Fruit fly (Drosophila melanogaster) whole organism: ENCODE measurements around the gene Slc25A46b.

Source experiments
- CG8478 ChIP-seq: fragments of >200 bp; optimal IDR thresholded peaks from 2 replicates; lab custom pipeline; 2018; ENCODE audit warnings: inconsistent platforms
- Dll ChIP-seq: fragments of >200 bp; optimal IDR thresholded peaks from 2 replicates; lab custom pipeline; 2017
- EcR ChIP-seq, 2 experiments: fragments of >200 bp; optimal IDR thresholded peaks; 2 replicates each; lab custom pipeline; 2017; ENCODE audit warnings: missing biosample characterization in 2 of 2, missing genetic modification characterization in 2 of 2, missing genetic modification reagents in 2 of 2
- pan ChIP-seq: fragments of >200 bp; optimal IDR thresholded peaks from 2 replicates; lab custom pipeline; 2017
- psq ChIP-seq: fragments of >200 bp; optimal IDR thresholded peaks from 2 replicates; lab custom pipeline; 2017
- usp ChIP-seq: fragments of >200 bp; optimal IDR thresholded peaks from 2 replicates; lab custom pipeline; 2017; ENCODE audit warnings: missing biosample characterization, missing genetic modification characterization, mixed read lengths

Slc25A46b gene

DNA sequence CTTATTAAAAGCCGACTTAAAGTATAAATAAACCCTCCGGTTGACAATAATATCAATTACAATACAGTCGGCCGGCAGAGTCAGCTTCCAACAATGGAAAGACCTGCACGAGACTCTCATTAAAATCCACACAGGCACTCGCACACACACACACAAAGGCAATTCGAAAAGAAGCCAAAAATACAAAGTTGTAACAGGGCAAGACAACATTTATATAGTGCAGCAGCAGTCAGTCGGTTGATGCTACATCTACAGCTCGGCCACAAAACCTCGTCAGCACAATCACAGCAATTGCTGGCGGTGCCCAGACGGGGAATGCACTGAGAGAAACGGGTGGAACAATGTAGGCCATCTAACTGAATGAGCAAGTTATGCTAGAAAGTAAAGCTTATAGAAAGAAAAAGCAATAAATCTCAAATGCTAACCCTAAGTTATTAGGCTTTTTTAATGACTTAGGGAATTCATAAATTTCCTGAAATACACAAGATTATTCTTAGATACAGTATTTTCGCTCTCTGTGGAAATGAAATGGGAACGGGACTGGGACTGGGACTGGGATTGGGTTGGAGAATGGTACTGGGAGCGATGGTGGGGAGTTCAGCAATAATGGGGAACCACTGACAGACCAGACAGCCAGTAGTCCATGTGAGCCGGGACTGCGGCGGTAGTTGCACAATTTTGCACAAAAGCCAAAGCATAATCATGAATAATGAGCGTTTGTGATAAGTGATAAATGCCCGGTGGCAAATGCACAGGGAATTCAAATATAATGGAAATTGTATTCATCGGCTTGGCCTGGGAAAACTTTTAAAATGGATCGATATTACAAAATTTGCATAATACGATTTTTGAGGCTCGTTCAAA, 25.2 kb downstream of the Slc25A46b start:
- TF ChIP-seq usp (no peak), EcR (GFP tag; optimal IDR thresholded peaks at IDR 0.05; lab: Kevin White, UChicago) (no peak), psq (lab: Kevin White, UChicago) (no peak), CG8478 (lab: Kevin White, UChicago) (no peak), pan (lab: Kevin White, UChicago) (no peak), Dll (lab: Kevin White, UChicago) (no peak)

DNA sequence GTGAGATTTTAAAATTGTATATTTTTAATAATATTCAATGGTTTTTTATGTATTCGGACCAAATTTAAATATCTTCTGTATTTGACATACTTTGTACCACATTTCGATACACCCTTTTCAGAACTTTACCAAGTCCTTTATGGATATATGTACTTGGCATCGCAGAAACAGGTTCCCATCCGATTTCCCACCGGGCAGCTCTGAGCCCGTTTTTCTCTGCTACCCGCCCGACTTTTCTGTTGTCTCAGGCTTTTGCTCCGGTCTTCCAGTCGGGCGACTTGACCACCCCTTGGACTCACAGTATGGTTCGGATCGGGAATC, 25.8 kb downstream of the Slc25A46b start:
- TF ChIP-seq usp (no peak), Dll (lab: Kevin White, UChicago) (no peak), CG8478 (lab: Kevin White, UChicago) (no peak), psq (lab: Kevin White, UChicago) (no peak), EcR (GFP tag; optimal IDR thresholded peaks at IDR 0.05; lab: Kevin White, UChicago) (no peak), pan (lab: Kevin White, UChicago) (no peak)

DNA sequence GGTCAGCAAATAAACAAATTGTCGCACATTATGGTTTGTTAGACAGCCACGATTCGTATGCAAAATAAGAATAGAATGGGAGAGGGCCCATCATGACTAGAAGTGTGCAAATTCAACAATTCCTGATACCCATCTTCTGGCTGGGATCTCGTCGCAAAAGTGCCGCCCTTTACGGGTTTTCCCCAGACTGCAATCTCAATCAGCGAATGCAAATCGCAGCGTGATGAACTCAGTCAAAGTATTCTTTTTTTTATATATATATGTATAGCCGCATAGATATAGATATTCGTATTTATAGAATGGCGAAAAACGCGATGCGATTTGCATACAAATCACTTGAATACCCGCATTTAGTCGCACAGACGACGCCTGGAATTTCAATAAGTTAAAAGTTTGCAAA, 26.6 kb downstream of the Slc25A46b start:
- no peak for TF ChIP-seq Dll (lab: Kevin White, UChicago)
- TF ChIP-seq psq (lab: Kevin White, UChicago) = no peak
- TF ChIP-seq pan (lab: Kevin White, UChicago) = no peak
- no peak for TF ChIP-seq usp
- TF ChIP-seq CG8478 (lab: Kevin White, UChicago) = no peak

DNA sequence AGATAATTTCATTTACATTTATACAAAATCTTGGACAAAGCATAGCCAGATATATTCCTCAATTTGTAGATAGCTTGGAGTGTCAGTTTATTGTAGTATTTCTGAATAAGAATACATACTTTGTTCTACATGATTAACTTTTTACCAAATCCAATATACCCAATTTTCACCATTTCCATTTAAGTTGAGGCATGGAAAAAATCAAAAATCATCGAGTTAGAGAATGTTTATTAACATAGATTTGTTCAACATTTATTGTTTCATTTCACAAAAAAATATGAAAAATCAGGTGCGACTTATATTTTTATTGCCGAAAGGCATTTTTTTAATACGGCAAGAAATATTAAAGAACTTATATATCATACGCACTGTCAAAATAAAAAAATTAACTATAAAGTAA, 29.3 kb downstream of the Slc25A46b start, which contains the start of gene Grl36b:
Gene Grl36b (minus strand): TSS at position 101 of the 400 bp plus-strand sequence.
- TF ChIP-seq Dll (lab: Kevin White, UChicago) (no peak), pan (lab: Kevin White, UChicago) (no peak), CG8478 (lab: Kevin White, UChicago) (no peak), EcR (GFP tag; optimal IDR thresholded peaks at IDR 0.05; lab: Kevin White, UChicago) (no peak), psq (lab: Kevin White, UChicago) (no peak), usp (no peak)

DNA sequence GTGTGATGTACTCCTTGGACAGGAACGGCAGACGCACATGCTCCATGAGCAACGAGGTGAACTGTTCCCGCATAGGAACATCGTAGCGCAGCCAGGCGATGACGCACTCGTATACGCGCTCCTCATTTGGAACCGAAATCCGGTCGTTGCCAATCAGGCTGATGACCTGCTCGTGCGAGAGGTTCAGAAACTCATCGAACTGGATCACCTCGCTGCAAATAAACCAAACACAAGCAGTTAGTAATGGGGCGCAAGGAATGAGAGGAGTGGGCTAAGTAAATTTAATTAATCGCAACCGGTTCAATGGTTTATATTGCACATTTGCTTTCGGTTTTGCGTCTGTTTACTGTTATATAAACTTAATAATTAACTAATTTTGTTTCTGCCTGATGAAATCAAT, 38.2 kb downstream of the Slc25A46b start:
- TF ChIP-seq usp (no peak), CG8478 (lab: Kevin White, UChicago) (no peak), pan (lab: Kevin White, UChicago) (no peak), Dll (lab: Kevin White, UChicago) (no peak), psq (lab: Kevin White, UChicago) (no peak), EcR (GFP tag; optimal IDR thresholded peaks at IDR 0.05; lab: Kevin White, UChicago) (no peak)

DNA sequence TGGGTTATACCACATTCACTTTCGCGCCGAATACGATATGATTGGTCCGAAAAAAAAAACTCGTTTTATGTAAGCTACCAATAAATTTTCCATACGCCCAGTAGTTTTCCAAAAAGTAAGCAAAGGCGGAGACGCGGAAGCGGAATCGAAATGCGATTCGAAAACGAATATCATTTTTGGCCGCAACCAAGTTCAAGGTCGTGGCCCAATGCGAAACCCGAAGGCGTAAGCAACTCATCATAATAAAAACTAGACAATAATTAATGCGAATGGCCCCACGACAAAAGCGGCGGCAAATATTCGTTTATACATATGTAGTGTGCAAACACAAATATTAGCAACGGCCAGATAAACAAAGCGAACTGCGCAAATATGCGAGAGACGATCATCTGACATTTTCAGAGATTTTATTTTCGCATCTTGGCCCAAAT, 40.1 kb downstream of the Slc25A46b start:
- TF ChIP-seq pan (lab: Kevin White, UChicago) (no peak), EcR (GFP tag; optimal IDR thresholded peaks at IDR 0.05; lab: Kevin White, UChicago) (no peak), Dll (lab: Kevin White, UChicago) (no peak), CG8478 (lab: Kevin White, UChicago) (no peak), usp (no peak), psq (lab: Kevin White, UChicago) (no peak)

DNA sequence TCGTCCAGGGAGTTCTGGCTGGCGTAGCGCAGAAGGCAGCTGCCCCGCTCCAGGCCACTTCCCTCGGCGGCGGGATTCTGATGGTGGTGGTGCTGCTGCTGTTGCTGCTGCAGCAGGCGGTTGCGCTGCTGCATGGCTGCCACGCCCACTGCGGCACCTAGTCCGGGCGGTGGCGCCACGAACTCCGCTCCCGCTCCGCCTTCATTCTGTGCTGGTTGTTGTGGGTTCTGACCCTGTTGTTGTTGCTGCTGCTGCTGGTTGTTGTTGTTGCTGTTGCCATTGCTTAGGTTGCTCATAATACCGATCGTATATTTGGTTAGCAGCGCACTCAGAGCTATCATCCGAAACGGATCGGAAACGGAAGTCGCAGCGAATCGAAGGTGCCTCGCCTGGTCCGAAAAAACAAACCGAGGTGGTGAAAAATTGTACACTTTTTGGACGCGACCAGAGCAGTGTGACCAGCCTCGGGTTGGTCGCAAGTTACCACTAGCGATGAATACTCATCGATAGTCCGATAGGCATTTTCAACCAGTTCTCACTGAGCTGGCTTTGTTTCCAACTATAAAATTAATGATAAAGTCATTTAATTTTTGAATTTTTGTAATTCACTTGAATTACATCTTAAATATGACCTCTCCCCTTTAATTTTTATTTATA, 41.4 kb downstream of the Slc25A46b start, which contains the start of gene kel:
Gene kel (minus strand): TSS at position 493 of the 657 bp plus-strand sequence.
- TF ChIP-seq usp = no peak
- TF ChIP-seq Dll (lab: Kevin White, UChicago) = no peak
- TF ChIP-seq CG8478 (lab: Kevin White, UChicago) = no peak
- no peak for TF ChIP-seq pan (lab: Kevin White, UChicago)
- no peak for TF ChIP-seq psq (lab: Kevin White, UChicago)
- no peak for TF ChIP-seq EcR (GFP tag; optimal IDR thresholded peaks at IDR 0.05; lab: Kevin White, UChicago)

DNA sequence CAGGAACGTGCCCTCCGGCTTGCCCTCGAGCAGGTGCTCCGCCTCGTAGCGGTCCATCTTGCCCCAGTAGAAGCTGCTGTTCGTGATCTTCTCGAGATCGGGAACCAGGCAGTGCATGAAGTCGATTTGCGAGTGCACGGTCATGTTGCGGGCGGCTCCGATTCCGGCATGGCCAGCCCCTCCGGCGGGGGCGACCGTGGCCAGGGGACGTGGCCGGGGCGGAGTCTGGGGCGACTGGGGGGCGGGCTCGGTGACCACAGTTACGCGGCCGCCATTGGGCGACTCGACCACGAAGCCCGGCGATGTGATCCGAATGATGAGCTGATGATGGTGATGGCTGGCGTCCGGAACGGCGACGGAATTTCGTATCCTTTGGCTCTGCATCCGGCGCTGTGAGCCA, 44.2 kb downstream of the Slc25A46b start:
- TF ChIP-seq Dll (lab: Kevin White, UChicago) (no peak), usp (no peak), CG8478 (lab: Kevin White, UChicago) (no peak), psq (lab: Kevin White, UChicago) (no peak), EcR (GFP tag; optimal IDR thresholded peaks at IDR 0.05; lab: Kevin White, UChicago) (no peak), pan (lab: Kevin White, UChicago) (no peak)

DNA sequence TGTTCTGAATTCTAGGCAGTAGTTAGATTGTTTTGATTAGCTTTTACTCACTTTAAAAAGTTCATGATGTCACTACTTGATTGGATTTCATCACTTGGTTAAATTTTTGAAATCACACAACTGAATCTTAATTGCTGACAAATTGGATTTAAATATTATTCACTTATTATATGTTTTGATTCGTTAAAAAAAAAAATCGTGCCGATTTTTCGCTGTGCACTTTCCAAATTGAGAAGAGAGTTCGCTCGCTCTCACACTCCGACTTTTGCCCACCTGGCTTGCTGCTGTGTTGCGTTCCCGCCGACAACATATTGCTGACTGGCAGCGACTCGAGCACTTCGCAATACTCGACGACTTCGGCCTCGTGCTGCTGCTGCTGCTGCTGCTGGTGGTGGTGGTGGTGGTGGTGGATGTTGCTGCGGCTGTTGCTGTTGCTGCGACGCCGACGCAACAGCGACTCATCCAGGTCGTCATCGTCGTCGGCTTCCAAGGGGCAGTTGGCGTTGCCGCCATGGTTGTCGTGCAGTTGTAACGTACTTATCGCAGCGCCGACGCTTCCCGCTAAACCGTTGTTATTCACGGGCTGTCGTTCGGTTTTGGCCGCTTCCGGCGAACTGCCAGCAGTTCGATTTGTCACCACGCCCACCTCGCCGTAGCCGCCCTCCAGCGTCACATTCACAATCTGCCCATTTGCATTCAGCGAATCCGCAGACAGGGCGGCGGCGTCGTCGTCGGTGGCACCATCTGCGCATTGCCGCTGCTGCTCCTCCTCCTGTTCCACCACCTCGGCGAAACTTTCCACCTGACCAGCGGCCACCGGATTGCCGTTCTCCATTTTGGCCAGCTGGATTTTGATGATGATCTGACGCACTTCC, 45.3 kb downstream of the Slc25A46b start:
- TF ChIP-seq Dll (lab: Kevin White, UChicago) (no peak), EcR (GFP tag; optimal IDR thresholded peaks at IDR 0.05; lab: Kevin White, UChicago) (no peak), usp (no peak), CG8478 (lab: Kevin White, UChicago) (no peak), psq (lab: Kevin White, UChicago) (no peak), pan (lab: Kevin White, UChicago) (no peak)

DNA sequence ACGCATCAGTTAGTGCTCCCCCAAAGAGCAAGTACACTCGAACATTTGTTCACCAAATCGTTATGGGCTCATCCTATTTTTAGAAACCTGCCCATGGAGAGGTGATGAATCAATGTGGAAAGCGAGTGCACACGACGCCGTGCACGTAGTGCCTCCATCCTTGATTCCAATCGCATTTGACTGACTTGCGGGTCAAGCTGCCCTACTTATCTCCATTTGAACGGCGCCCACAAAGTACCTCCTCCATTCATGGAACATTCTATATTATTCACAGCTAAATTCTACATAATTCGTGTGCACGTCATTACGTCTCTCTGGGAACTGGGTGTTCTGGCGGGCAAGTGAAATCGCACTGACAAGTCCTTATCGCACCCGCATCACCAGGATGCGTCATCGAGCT, 46.8 kb downstream of the Slc25A46b start:
- TF ChIP-seq Dll (lab: Kevin White, UChicago) (no peak), CG8478 (lab: Kevin White, UChicago) (no peak), psq (lab: Kevin White, UChicago) (no peak), pan (lab: Kevin White, UChicago) (no peak), EcR (GFP tag; optimal IDR thresholded peaks at IDR 0.05; lab: Kevin White, UChicago) (no peak)
